Worm (Caenorhabditis elegans): ENCODE data around the gene kcc-1.

ce11 chrIV:7167983-7168760, 37.9 kb upstream of the kcc-1 start, which contains the start of gene skr-16:
- TF ChIP-seq nfya-1 (tag; optimal IDR thresholded peaks at IDR 0.05) (no peak), ceh-31 (tag; optimal IDR thresholded peaks at IDR 0.05) (no peak), pha-4 (tag; optimal IDR thresholded peaks at IDR 0.05) (no peak), hlh-13 (GFP tag; optimal IDR thresholded peaks at IDR 0.05) (no peak), C38D4.7 (GFP tag; optimal IDR thresholded peaks at IDR 0.05) (no peak), ama-1 (optimal IDR thresholded peaks at IDR 0.05) (no peak), dve-1 (tag; optimal IDR thresholded peaks at IDR 0.05) (no peak), che-1 (tag; optimal IDR thresholded peaks at IDR 0.05) (no peak), rnt-1 (tag; optimal IDR thresholded peaks at IDR 0.05) (no peak), ceh-45 (GFP tag; IDR thresholded peaks at IDR 0.05) (no peak), fkh-10 (GFP tag; optimal IDR thresholded peaks at IDR 0.05) (no peak), nhr-11 (tag; optimal IDR thresholded peaks at IDR 0.05) (no peak)

All from whole organism, late embryonic.